Worm (Caenorhabditis elegans) whole organism, late embryonic: ENCODE measurements around the gene inso-1.

ENCODE experiments used
- C08G9.2 ChIP-seq: sonication (generic microtip); optimal IDR thresholded peaks from 2 replicates; lab custom pipeline; 2016; ENCODE audit warnings: mild to moderate bottlenecking, missing genetic modification characterization, moderate library complexity, missing compliant biosample characterization
- C38D4.7 ChIP-seq: fragments of 200-800 bp; sonication (Bioruptor generic); optimal IDR thresholded peaks from 2 replicates; lab custom pipeline; 2018; ENCODE audit warnings: mild to moderate bottlenecking, missing genetic modification characterization, moderate library complexity, missing compliant biosample characterization
- K02D7.2 ChIP-seq: sonication (generic microtip); optimal IDR thresholded peaks from 2 replicates; lab custom pipeline; 2017; ENCODE audit warnings: mild to moderate bottlenecking, missing genetic modification characterization, missing compliant biosample characterization
- K09A11.1 ChIP-seq: sonication (generic microtip); optimal IDR thresholded peaks from 2 replicates; lab custom pipeline; 2017; ENCODE audit warnings: antibody characterized with exemption, mild to moderate bottlenecking, missing genetic modification characterization, missing compliant biosample characterization; ENCODE audit not compliant: insufficient read depth
- Y22D7AL.16 ChIP-seq: sonication (generic microtip); optimal IDR thresholded peaks from 2 replicates; lab custom pipeline; 2016; ENCODE audit warnings: missing genetic modification characterization, missing compliant biosample characterization
- ama-1 ChIP-seq: fragments of 150-350 bp; optimal IDR thresholded peaks from 2 replicates; lab custom pipeline; 2014
- ceh-18 ChIP-seq: sonication (generic microtip); optimal IDR thresholded peaks from 2 replicates; lab custom pipeline; 2016; ENCODE audit warnings: missing genetic modification characterization, missing compliant biosample characterization
- ceh-2 ChIP-seq: sonication (generic microtip); optimal IDR thresholded peaks from 2 replicates; lab custom pipeline; 2016; ENCODE audit warnings: missing genotype, missing genetic modification characterization, missing compliant biosample characterization
- ceh-22 ChIP-seq: sonication (generic microtip); optimal IDR thresholded peaks from 2 replicates; lab custom pipeline; 2017; ENCODE audit warnings: missing biosample characterization, missing genetic modification characterization
- ceh-24 ChIP-seq: sonication (generic microtip); optimal IDR thresholded peaks from 2 replicates; lab custom pipeline; 2016; ENCODE audit warnings: mild to moderate bottlenecking, missing genetic modification characterization, missing compliant biosample characterization
- ceh-34 ChIP-seq: sonication (generic microtip); optimal IDR thresholded peaks from 2 replicates; lab custom pipeline; 2016; ENCODE audit warnings: mild to moderate bottlenecking, missing genetic modification characterization, missing compliant biosample characterization
- ceh-45 ChIP-seq: fragments of 200-800 bp; sonication (Bioruptor generic); IDR thresholded peaks from 2 replicates; pipeline ENCODE4 v1.3.6; 2022; ENCODE audit warnings: missing genetic modification reagents, missing genetic modification characterization, missing compliant biosample characterization
- ceh-48 ChIP-seq: sonication (generic microtip); optimal IDR thresholded peaks from 2 replicates; lab custom pipeline; 2016; ENCODE audit warnings: missing genetic modification characterization, inconsistent platforms, missing compliant biosample characterization
- che-1 ChIP-seq: sonication (generic microtip); optimal IDR thresholded peaks from 2 replicates; lab custom pipeline; 2016; ENCODE audit warnings: mild to moderate bottlenecking, missing genetic modification characterization, missing compliant biosample characterization
- dve-1 ChIP-seq: sonication (generic microtip); optimal IDR thresholded peaks from 2 replicates; lab custom pipeline; 2017; ENCODE audit warnings: antibody characterized with exemption, mild to moderate bottlenecking, missing genetic modification characterization, missing compliant biosample characterization
- elt-2 ChIP-seq: sonication (generic microtip); optimal IDR thresholded peaks from 2 replicates; lab custom pipeline; 2016; ENCODE audit warnings: missing genetic modification reagents, missing genetic modification characterization, missing compliant biosample characterization
- ets-4 ChIP-seq: sonication (generic microtip); optimal IDR thresholded peaks from 2 replicates; lab custom pipeline; 2016; ENCODE audit warnings: missing genetic modification characterization, missing compliant biosample characterization
- eyg-1 ChIP-seq: sonication (generic microtip); optimal IDR thresholded peaks from 2 replicates; lab custom pipeline; 2016; ENCODE audit warnings: missing genotype, missing genetic modification characterization, missing compliant biosample characterization
- fkh-10 ChIP-seq: fragments of 150-350 bp; optimal IDR thresholded peaks from 2 replicates; lab custom pipeline; 2014; ENCODE audit warnings: missing biosample characterization, missing genetic modification reagents, missing genetic modification characterization
- fkh-6 ChIP-seq: sonication (generic microtip); optimal IDR thresholded peaks from 2 replicates; lab custom pipeline; 2016; ENCODE audit warnings: missing genetic modification characterization, missing compliant biosample characterization
- hlh-13 ChIP-seq: fragments of 200-800 bp; sonication (Bioruptor generic); optimal IDR thresholded peaks from 2 replicates; lab custom pipeline; 2018; ENCODE audit warnings: mild to moderate bottlenecking, missing genetic modification characterization, missing compliant biosample characterization
- hlh-30 ChIP-seq: sonication (generic microtip); optimal IDR thresholded peaks from 2 replicates; lab custom pipeline; 2017; ENCODE audit warnings: antibody characterized with exemption, missing genetic modification characterization, missing compliant biosample characterization; ENCODE audit not compliant: insufficient read depth
- hlh-6 ChIP-seq: sonication (generic microtip); optimal IDR thresholded peaks from 2 replicates; lab custom pipeline; 2016; ENCODE audit warnings: missing genotype, missing genetic modification characterization, missing compliant biosample characterization
- hlh-8 ChIP-seq: sonication (generic microtip); optimal IDR thresholded peaks from 2 replicates; lab custom pipeline; 2016; ENCODE audit warnings: missing genotype, missing genetic modification characterization, missing compliant biosample characterization
- madf-2 ChIP-seq: sonication (generic microtip); optimal IDR thresholded peaks from 2 replicates; lab custom pipeline; 2017; ENCODE audit warnings: missing genetic modification characterization, missing compliant biosample characterization
- nfya-1 ChIP-seq: sonication (generic microtip); optimal IDR thresholded peaks from 2 replicates; lab custom pipeline; 2017; ENCODE audit warnings: missing genetic modification characterization, mild to moderate bottlenecking, missing compliant biosample characterization, antibody characterized with exemption, moderate library complexity
- nhr-11 ChIP-seq: fragments of 150-350 bp; optimal IDR thresholded peaks from 2 replicates; lab custom pipeline; 2014; ENCODE audit warnings: missing biosample characterization, missing genetic modification characterization
- nhr-232 ChIP-seq: sonication (generic microtip); optimal IDR thresholded peaks from 2 replicates; lab custom pipeline; 2016; ENCODE audit warnings: missing genetic modification characterization, missing compliant biosample characterization
- npax-4 ChIP-seq: sonication (generic microtip); optimal IDR thresholded peaks from 2 replicates; lab custom pipeline; 2016; ENCODE audit warnings: missing genetic modification characterization, missing compliant biosample characterization
- pax-1 ChIP-seq: fragments of 150-350 bp; optimal IDR thresholded peaks from 2 replicates; lab custom pipeline; 2014; ENCODE audit warnings: missing biosample characterization, missing genetic modification characterization
- pha-2 ChIP-seq: sonication (generic microtip); optimal IDR thresholded peaks from 2 replicates; lab custom pipeline; 2017; ENCODE audit warnings: mild to moderate bottlenecking, missing genetic modification characterization, missing compliant biosample characterization
- pha-4 ChIP-seq: fragments of 150-350 bp; optimal IDR thresholded peaks from 2 replicates; lab custom pipeline; 2018; ENCODE audit warnings: missing biosample characterization, missing genetic modification reagents, missing genetic modification characterization
- ref-2 ChIP-seq: sonication (generic microtip); optimal IDR thresholded peaks from 2 replicates; lab custom pipeline; 2016; ENCODE audit warnings: missing genetic modification characterization, missing compliant biosample characterization
- sdc-2 ChIP-seq: sonication (generic microtip); optimal IDR thresholded peaks from 2 replicates; lab custom pipeline; 2016; ENCODE audit warnings: missing genotype, missing genetic modification characterization, missing compliant biosample characterization
- sox-4 ChIP-seq: sonication (generic microtip); optimal IDR thresholded peaks from 2 replicates; lab custom pipeline; 2017; ENCODE audit warnings: mild to moderate bottlenecking, missing genetic modification characterization, inconsistent platforms, missing compliant biosample characterization
- tbx-2 ChIP-seq: sonication (generic microtip); optimal IDR thresholded peaks from 2 replicates; lab custom pipeline; 2016; ENCODE audit warnings: missing genetic modification characterization, missing compliant biosample characterization
- tbx-7 ChIP-seq: sonication (generic microtip); optimal IDR thresholded peaks from 2 replicates; lab custom pipeline; 2016; ENCODE audit warnings: missing genotype, missing genetic modification characterization, missing compliant biosample characterization
- unc-55 ChIP-seq: sonication (generic microtip); optimal IDR thresholded peaks from 2 replicates; lab custom pipeline; 2017; ENCODE audit warnings: missing biosample characterization, missing genetic modification reagents, missing genetic modification characterization
- unc-86 ChIP-seq: sonication (generic microtip); optimal IDR thresholded peaks from 2 replicates; lab custom pipeline; 2016; ENCODE audit warnings: missing genetic modification characterization, missing compliant biosample characterization
- ztf-16 ChIP-seq: sonication (generic microtip); optimal IDR thresholded peaks from 2 replicates; lab custom pipeline; 2017; ENCODE audit warnings: missing genetic modification characterization, missing compliant biosample characterization

Gene inso-1

DNA sequence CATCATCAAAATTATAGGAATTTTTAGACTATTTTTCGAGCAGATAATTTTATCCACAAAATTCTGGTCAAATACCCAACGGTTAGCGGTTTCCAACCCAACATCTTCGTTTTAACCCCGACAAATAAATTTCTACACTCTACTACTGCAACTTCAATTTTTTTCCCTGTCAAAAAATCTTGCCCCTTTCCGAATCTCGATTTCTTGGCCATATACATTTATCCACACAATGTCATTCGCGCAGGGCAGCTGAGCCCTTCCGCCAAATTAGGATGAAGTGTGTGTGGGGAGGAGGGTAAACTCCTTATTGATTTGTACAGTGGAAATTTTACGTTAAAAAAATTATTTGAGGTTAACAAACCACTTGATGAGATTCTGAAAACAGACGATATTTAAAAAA is 44.9 kb downstream of the inso-1 start (continued):
- TF ChIP-seq hlh-30 (peak; percentile 35), ztf-16 (tag; lab: Kevin White, UChicago) (peak; percentile 46), ets-4 (tag; lab: Kevin White, UChicago) (peak; percentile 36), dve-1 (tag; lab: Kevin White, UChicago) (peak; percentile 88), pha-4 (tag; lab: Kevin White, UChicago) (no peak), ceh-2 (tag; lab: Kevin White, UChicago) (peak; percentile 55), ceh-34 (tag; lab: Kevin White, UChicago) (peak; percentile 62), K09A11.1 (tag; lab: Kevin White, UChicago) (peak; percentile 66), ceh-22 (tag; lab: Kevin White, UChicago) (peak; percentile 72), fkh-6 (tag; lab: Kevin White, UChicago) (no peak), eyg-1 (tag; lab: Kevin White, UChicago) (no peak), madf-2 (tag; lab: Kevin White, UChicago) (peak; percentile 3), elt-2 (peak; percentile 47), unc-86 (tag; lab: Kevin White, UChicago) (peak; percentile 34), tbx-7 (tag; lab: Kevin White, UChicago) (no peak), tbx-2 (peak; percentile 74), hlh-6 (tag; lab: Kevin White, UChicago) (no peak), fkh-10 (GFP tag; lab: Kevin White, UChicago) (peak; percentile 63), hlh-13 (GFP tag; lab: Kevin White, UChicago) (no peak), Y22D7AL.16 (tag; lab: Kevin White, UChicago) (no peak), ceh-24 (tag; lab: Kevin White, UChicago) (no peak), nhr-11 (tag; lab: Kevin White, UChicago) (no peak), nfya-1 (peak; percentile 86), ceh-45 (no peak), hlh-8 (no peak), ceh-48 (tag; lab: Kevin White, UChicago) (peak; percentile 78), ceh-18 (tag; lab: Kevin White, UChicago) (peak; percentile 90), nhr-232 (tag; lab: Kevin White, UChicago) (no peak), pax-1 (tag; lab: Kevin White, UChicago) (peak; percentile 54), ref-2 (tag; lab: Kevin White, UChicago) (peak; percentile 77), che-1 (tag; lab: Kevin White, UChicago) (no peak), sox-4 (tag; lab: Kevin White, UChicago) (no peak)

DNA sequence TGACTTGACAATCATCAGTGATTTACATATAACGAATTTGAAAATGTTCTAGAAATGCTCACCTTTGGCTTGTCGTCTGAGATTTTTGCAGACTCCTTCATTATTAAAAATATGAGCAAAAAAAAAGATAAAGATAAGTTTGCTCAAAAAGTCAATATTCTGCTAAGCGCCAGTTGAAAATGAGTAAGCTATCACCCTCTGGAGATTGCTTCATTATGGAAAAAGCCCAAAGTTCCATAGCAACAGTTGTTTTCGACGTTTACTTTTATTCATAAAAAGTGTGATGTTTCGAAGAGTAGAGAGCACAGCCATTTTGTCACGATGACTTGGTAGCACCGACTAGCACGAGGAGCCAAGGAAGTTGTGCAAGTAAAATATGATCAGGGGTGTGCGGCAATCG is 58.3 kb downstream of the inso-1 start, which contains the start of gene F56C3.3:
Gene F56C3.3 (minus strand): TSS at position 101 of the 400 bp plus-strand sequence.
- TF ChIP-seq ref-2 (tag; lab: Kevin White, UChicago) = no peak
- no peak for TF ChIP-seq sdc-2 (tag; lab: Kevin White, UChicago)
- TF ChIP-seq pha-2 (tag; lab: Kevin White, UChicago) = no peak
- TF ChIP-seq C08G9.2 (tag; lab: Kevin White, UChicago) = no peak
- no peak for TF ChIP-seq ceh-22 (tag; lab: Kevin White, UChicago)
- TF ChIP-seq ama-1 (lab: Kevin White, UChicago) = no peak
- TF ChIP-seq sox-4 (tag; lab: Kevin White, UChicago) = no peak
- no peak for TF ChIP-seq C38D4.7
- TF ChIP-seq unc-55 (GFP tag; lab: Kevin White, UChicago) = no peak
- TF ChIP-seq fkh-6 (tag; lab: Kevin White, UChicago) = no peak
- TF ChIP-seq hlh-13 (GFP tag; lab: Kevin White, UChicago) = no peak
- TF ChIP-seq npax-4 (tag; lab: Kevin White, UChicago) = no peak
- TF ChIP-seq K02D7.2 (tag; lab: Kevin White, UChicago) = no peak
